Worm (Caenorhabditis elegans) whole organism, L4/young adult: ENCODE measurements around the gene hda-10.
"Not testable (repeated sequence)": the region's sequence is repeated elsewhere in the genome, so short reads cannot be mapped to it uniquely, and the experiment has no call there.

Experiments used
- W03F9.2 ChIP-seq: fragments of 150-350 bp; optimal IDR thresholded peaks from 2 replicates; lab custom pipeline; 2014; ENCODE audit warnings: missing biosample characterization, missing genetic modification characterization
- dao-5 ChIP-seq: sonication (generic microtip); optimal IDR thresholded peaks from 2 replicates; lab custom pipeline; 2016; ENCODE audit warnings: missing genotype, missing genetic modification characterization, moderate library complexity, missing compliant biosample characterization
- him-1 ChIP-seq: sonication (generic microtip); optimal IDR thresholded peaks from 2 replicates; lab custom pipeline; 2016; ENCODE audit warnings: missing genotype, missing genetic modification reagents, missing genetic modification characterization, missing compliant biosample characterization

Gene hda-10

DNA sequence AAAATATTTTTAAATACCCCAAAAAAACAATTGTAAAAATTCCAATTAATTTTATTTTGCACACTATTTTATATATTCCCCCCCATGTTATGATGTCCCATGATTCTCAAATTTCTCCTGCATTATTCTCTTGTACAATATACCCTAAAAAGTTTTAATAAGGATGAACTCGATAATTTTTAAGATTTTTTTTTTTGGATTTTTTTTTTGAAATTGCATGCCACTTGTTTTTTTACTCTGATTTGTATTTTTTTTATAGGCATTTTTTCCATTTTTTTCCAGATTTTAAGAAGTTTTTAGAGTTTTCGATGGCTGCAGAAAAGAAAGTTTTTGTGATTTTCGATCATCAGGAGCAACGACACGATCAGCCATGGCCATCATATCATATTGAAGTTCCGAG is at the start of gene hda-10:
hda-10 (plus strand) TSS at position 301 of the 400 bp plus-strand sequence.
- TF ChIP-seq dao-5 (tag; lab: Kevin White, UChicago) (no peak), him-1 (tag; lab: Kevin White, UChicago) (no peak), W03F9.2 (no peak)

DNA sequence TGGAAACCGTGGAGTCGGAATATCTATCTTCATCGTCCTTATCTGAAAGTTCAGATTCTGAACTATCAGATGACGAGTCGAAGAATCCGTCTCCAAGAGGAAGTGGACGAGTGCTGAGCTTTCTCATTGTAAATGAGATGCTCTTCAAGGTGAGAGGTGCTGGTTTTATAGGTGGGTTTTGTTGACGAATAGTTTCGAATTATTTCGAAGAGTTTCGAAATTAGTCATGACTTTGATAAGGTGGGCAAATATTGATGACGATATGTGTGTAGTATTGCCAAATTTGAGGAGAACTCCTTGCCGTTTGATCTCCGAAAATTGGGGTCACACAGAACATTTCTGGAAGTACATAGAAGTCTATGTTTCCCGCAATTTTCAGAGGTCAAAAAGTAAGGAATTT is 49.0 kb upstream of the hda-10 start, which contains the start of gene F08G2.5:
F08G2.5 (minus strand) TSS at position 127 of the 400 bp plus-strand sequence.
- TF ChIP-seq W03F9.2 (no peak), him-1 (tag; lab: Kevin White, UChicago) (no peak), dao-5 (tag; lab: Kevin White, UChicago) (no peak)

DNA sequence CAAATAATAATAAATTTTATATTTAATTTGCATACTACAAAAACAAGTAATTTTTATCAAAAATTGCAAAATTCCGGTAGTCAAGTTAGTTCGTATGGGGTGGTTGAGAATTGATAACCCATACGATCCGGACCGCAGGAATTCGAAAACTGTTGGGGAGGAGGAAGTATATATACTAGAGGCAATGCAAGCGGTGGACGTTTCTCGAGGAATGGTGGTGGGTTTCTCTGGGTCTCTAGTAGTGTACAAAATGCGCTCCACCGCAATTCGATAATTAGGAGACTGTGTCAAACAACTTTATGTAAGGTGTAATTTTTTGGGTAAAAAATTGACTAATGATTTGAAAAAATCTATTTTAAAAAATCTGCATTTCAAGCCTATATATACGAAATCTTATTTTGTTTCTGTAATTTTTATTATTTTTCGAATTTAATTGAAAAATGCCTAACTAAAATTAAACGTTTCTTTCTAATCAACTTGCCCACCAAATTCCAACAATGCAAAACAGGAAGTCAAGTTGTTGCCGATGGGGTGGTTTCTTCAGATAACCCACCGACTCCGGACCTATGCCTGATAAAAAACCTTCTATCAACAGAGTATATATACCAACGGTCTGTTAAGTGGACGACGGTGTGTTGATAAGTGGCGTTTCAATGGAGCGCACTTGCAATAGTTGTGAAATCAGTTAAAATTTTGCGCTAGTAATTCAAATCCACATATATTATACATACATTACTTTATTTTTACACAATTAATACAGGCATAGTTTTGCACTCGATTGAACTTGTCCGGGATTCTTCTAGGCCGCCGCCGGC is 47.9 kb upstream of the hda-10 start:
- TF ChIP-seq dao-5 (tag; lab: Kevin White, UChicago) (peak; percentile 63), him-1 (tag; lab: Kevin White, UChicago) (peak; percentile 74), W03F9.2 (peak; percentile 65)

DNA sequence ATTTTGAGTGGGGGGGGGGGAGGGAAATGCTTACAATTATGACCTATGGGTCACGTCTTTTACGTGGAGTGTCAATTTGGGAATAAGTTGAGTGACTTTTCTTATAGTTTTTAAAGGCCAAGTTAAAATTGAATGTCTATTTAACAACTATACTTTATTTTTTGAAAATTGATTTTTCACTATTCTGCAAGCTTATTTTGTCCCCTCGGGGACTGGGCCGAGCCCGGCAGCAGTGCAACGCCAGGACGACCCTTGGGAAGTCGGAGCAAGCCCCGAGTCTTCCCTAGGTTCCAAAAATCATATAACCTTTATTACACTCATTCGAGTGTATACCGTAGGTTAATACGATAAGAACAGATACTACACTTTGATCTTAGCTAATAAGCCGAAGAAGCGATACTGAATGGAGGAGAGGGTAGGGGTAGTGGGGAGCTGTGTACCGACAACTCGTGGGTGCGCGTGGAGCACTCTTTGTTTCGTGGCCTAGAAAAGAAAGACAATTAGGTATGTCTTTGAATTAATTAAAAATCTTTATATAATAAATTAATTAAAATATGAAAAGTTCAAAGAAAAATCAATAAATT is 46.7 kb upstream of the hda-10 start, which contains the start of gene ins-37:
ins-37 (minus strand) TSS at position 384 of the 584 bp plus-strand sequence.
- not testable (repeated sequence) for TF ChIP-seq him-1 (tag; lab: Kevin White, UChicago); W03F9.2; dao-5 (tag; lab: Kevin White, UChicago)

DNA sequence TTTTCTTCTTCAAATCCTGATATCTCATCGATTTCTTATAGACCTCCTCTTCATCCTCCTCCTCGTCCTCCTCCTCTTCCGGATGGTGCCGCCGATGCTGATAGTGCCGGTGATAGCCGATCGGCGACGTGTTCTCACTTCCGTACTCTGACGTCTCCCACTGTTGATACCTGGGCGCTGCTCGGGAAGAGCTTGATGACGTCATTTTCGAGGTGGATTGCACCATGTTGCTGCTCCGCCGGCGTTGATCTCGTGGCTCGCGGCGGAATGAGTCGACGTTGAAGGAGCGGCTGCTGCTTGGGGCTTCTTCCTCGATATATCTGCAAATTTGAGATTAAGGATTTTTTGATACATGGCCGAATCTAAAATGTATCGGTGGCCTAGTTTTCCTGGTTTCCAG is 44.1 kb upstream of the hda-10 start:
- TF ChIP-seq W03F9.2 (no peak), him-1 (tag; lab: Kevin White, UChicago) (no peak), dao-5 (tag; lab: Kevin White, UChicago) (no peak)

DNA sequence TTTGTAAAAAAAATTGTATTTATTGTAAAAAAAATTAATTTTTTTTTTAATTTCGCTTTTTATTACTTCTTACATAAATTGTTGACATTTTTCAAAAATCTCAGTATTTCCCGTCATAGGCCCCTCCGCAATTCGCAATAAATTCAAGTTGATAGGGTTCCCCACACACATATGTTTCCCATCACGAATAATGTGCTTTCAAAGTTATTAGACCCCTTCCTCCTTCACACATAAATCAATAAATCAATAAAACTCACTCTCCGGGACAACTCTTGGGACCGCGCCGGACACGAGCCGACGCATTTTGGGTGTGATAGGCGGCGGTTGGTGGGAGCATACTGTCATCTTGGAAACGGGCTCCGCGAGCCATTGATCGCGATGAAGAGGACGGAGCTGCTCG is 43.1 kb upstream of the hda-10 start:
- TF ChIP-seq W03F9.2, result no peak
- no peak for TF ChIP-seq dao-5 (tag; lab: Kevin White, UChicago)
- TF ChIP-seq him-1 (tag; lab: Kevin White, UChicago), result no peak

DNA sequence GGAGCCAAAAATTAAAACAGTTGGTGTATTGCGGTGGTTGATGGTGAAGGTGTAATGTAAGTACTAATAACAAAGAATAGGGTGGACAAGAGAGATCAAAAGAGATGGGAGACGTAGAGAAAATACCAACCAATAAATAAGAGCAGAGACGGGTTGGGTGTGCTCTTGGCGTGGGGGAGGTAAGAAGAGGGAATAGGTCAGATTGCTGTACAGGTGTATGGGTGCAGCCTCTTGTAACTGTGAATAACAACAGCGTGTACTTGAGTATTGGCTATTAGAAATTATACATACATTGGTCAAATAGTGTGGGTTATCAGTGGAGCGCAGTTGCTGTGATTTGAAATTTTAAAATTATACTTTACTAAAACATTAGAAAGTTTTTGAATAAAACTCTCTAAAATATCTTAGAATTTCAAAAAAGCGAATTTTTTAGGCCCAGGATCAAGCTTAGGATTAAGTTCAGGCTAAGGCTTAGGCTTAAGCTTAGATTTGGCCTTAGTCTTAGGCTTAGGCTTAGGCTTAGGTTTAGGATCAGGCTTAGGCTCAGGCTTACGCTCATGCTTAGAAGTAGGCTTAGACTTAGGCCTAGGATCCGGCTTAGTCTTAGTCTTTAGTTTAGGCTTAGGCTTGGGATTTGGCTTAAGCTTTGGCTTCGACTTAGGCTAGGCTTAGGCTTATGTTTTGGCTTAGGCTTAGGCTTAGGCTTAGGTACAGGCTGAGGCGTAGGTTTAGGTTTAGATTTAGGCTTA is 41.2 kb upstream of the hda-10 start, which contains the start of gene F08G2.7:
F08G2.7 (minus strand) TSS at position 51 of the 749 bp plus-strand sequence.
- TF ChIP-seq W03F9.2 (no peak), him-1 (tag; lab: Kevin White, UChicago) (no peak), dao-5 (tag; lab: Kevin White, UChicago) (no peak)

DNA sequence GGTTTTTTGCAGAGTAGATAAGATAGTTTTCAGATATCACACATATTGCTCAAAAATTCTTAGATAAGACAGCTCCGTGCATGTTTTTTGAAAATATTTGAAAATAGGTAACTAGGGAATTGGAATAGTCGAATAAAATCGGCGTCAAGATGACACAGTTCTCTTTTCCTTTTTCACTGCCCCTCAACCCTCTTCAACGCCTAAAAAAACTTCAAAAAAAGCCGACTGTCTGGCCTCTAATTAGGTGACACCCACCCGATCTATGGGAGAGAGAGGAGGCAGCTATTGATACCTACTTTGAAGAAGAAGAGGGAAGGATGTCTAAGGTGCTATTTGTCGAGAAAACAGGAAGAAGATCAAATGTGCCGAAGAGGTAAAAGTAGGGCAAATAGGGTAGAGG is 40.2 kb upstream of the hda-10 start:
- TF ChIP-seq dao-5 (tag; lab: Kevin White, UChicago) (no peak), W03F9.2 (no peak), him-1 (tag; lab: Kevin White, UChicago) (no peak)

DNA sequence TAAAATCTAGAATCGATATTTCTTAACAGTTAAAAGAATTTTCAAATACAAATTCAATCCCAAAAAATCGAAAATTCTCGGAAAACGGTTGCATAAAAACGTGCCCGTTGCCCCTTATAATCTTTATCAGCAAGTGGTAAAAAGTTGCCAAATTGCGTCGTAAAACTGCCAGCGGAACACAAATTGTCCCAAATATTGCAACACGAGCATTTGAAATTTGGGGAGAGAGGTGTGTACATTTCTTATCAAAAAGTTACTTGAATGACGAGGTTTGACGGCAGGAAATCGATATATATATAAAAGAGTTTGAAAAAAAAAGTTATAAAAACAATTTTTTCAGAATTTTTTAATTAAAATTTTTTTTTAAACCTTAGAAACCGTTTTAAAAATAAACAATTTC is 36.5 kb upstream of the hda-10 start:
- TF ChIP-seq him-1 (tag; lab: Kevin White, UChicago), result no peak
- no peak for TF ChIP-seq W03F9.2
- no peak for TF ChIP-seq dao-5 (tag; lab: Kevin White, UChicago)

DNA sequence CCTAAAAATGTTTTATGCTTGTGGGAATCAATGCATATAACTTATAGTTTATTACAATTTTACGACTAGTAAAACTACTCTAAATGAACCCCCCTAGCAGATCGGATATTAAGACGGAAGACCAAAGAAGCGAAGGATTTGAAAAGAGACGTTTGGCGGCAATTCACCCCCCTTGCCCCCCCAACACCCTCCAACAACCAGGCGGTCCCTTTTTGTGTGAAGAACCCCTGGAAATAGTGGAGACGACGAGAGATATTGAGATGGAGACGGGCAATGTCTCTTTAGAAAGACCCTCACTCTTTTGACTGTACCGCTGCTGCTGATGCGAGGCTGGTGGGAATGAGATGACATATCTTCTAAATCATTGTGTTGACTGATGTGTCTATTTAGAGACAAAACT is 35.1 kb upstream of the hda-10 start:
- no peak for TF ChIP-seq dao-5 (tag; lab: Kevin White, UChicago)

DNA sequence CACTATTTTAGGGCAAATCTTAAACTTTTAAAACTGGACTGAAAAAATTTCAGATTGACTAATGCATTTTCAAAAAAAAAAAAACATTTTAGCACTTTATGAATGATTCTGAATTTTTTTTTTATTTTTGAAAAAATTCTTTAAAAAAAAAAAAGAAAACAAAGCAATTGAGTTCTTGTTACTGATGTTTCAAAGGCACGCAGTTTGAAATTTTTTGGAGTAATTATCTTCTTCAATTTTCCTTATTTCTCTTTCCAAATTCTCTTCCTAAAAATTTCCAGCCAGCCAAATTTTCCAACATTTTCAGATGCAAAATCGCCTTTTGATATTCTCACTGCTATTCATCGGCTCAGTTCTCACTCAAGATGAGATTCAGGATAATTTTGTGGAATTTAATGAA is 30.5 kb upstream of the hda-10 start, which contains the start of gene F08G2.8:
F08G2.8 (plus strand) TSS at position 301 of the 400 bp plus-strand sequence.
- TF ChIP-seq dao-5 (tag; lab: Kevin White, UChicago) (no peak), W03F9.2 (no peak), him-1 (tag; lab: Kevin White, UChicago) (no peak)

DNA sequence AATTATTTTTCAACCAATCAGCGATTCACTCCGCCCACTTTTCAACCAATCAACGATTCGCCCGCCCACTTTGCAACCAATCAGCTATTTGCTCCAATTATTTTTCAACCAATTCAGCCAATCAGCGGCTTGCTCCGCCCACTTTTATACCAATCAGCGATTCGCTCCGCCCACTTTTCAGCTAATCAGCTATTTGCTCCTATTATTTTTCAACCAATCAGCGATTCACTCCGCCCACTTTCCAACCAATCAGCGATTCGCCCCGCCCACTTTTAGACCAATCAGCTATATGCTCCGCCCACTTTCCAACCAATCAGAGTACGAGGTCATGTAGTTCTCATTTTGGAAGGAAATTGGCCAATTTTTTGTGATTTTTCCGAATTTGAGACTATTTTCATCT is 27.2 kb upstream of the hda-10 start:
- no peak for TF ChIP-seq W03F9.2
- no peak for TF ChIP-seq him-1 (tag; lab: Kevin White, UChicago)
- TF ChIP-seq dao-5 (tag; lab: Kevin White, UChicago), result no peak

DNA sequence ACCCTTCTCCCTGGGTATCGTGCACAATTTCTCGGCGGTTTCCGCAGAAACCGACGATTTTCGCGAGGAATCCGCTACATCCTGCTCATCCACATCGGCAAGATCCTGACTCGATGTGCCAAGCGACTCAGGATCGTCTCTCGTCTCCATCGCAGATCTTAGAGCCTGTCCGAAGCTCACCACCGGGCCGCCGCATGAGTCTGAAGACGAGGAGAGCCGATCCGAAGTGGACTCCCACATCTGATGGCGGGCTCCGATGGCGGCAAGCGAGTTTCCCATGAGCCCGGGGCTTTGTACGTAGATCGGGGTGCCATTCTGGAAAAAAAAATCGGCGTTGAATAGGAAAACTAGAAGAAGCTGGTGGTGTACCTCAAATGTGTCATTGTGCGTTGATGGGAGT is 24.2 kb upstream of the hda-10 start:
- TF ChIP-seq dao-5 (tag; lab: Kevin White, UChicago) (no peak), him-1 (tag; lab: Kevin White, UChicago) (no peak), W03F9.2 (no peak)
